Worm (Caenorhabditis elegans) whole organism, L4 larva: ENCODE measurements around the gene srt-41.
"Not testable (repeated sequence)": the region's sequence is repeated elsewhere in the genome, so short reads cannot be mapped to it uniquely, and the experiment has no call there.

Experiments
- F10B5.3 ChIP-seq: sonication (generic microtip); optimal IDR thresholded peaks from 2 replicates; lab custom pipeline; 2016; ENCODE audit warnings: mild to moderate bottlenecking, missing genetic modification characterization, missing compliant biosample characterization
- F49E8.2 ChIP-seq: sonication (generic microtip); optimal IDR thresholded peaks from 2 replicates; lab custom pipeline; 2016; ENCODE audit warnings: missing compliant biosample characterization, mild to moderate bottlenecking, missing genetic modification characterization, borderline replicate concordance
- T20F7.1 ChIP-seq: fragments of 200-800 bp; sonication (Bioruptor generic); optimal IDR thresholded peaks from 2 replicates; lab custom pipeline; 2018; ENCODE audit warnings: mild to moderate bottlenecking, missing genetic modification characterization, missing compliant biosample characterization
- Y48G9A.11 ChIP-seq: fragments of 200-800 bp; sonication (Bioruptor generic); IDR thresholded peaks from 2 replicates; pipeline ENCODE4 v1.3.6; 2022; ENCODE audit warnings: missing genetic modification reagents, missing genetic modification characterization, missing compliant biosample characterization
- Y75B8A.6 ChIP-seq: fragments of 200-800 bp; sonication (Bioruptor generic); IDR thresholded peaks from 2 replicates; pipeline ENCODE4 v1.3.6; 2022; ENCODE audit warnings: missing genetic modification reagents, missing genetic modification characterization, missing compliant biosample characterization
- ZK337.2 ChIP-seq: fragments of 200-800 bp; sonication (Bioruptor generic); IDR thresholded peaks from 2 replicates; pipeline ENCODE4 v1.3.6; 2022; ENCODE audit warnings: missing genetic modification reagents, missing genetic modification characterization, missing compliant biosample characterization
- ceh-62 ChIP-seq: sonication (generic microtip); optimal IDR thresholded peaks from 2 replicates; lab custom pipeline; 2017; ENCODE audit warnings: missing biosample characterization, missing genetic modification characterization
- cey-2 ChIP-seq: sonication (generic microtip); optimal IDR thresholded peaks from 3 replicates; lab custom pipeline; 2017; ENCODE audit warnings: missing genetic modification characterization, mild to moderate bottlenecking, missing compliant biosample characterization, antibody characterized with exemption, borderline replicate concordance; ENCODE audit not compliant: insufficient read depth
- ctbp-1 ChIP-seq: fragments of 200-800 bp; sonication (Bioruptor generic); IDR thresholded peaks from 2 replicates; pipeline ENCODE4 v1.3.6; 2022; ENCODE audit warnings: missing genetic modification reagents, missing genetic modification characterization, missing compliant biosample characterization
- daf-16 ChIP-seq, 3 experiments: sonication (generic microtip); optimal IDR thresholded peaks; 2 replicates each; lab custom pipeline; 2016 to 2017; ENCODE audit warnings: missing genetic modification characterization in 3 of 3, missing genetic modification reagents in 3 of 3, mild to moderate bottlenecking in 2 of 3, missing compliant biosample characterization in 2 of 3, missing biosample characterization in 1 of 3, moderate library complexity in 1 of 3
- dmd-9 ChIP-seq: fragments of 200-800 bp; sonication (Bioruptor generic); IDR thresholded peaks from 2 replicates; pipeline ENCODE4 v1.3.6; 2022; ENCODE audit warnings: missing genetic modification reagents, missing genetic modification characterization, missing compliant biosample characterization
- dpl-1 ChIP-seq: fragments of 150-350 bp; optimal IDR thresholded peaks from 2 replicates; lab custom pipeline; 2014; ENCODE audit warnings: missing biosample characterization, missing genetic modification reagents, missing genetic modification characterization
- duxl-1 ChIP-seq: sonication (generic microtip); optimal IDR thresholded peaks from 2 replicates; lab custom pipeline; 2016; ENCODE audit warnings: mild to moderate bottlenecking, missing genetic modification characterization, moderate library complexity, missing compliant biosample characterization; ENCODE audit not compliant: poor library complexity
- egl-43 ChIP-seq: fragments of 200-800 bp; sonication (Bioruptor generic); IDR thresholded peaks from 2 replicates; pipeline ENCODE4 v1.3.6; 2022; ENCODE audit warnings: missing genetic modification reagents, missing genetic modification characterization, missing compliant biosample characterization
- fos-1 ChIP-seq: fragments of 150-350 bp; optimal IDR thresholded peaks from 2 replicates; lab custom pipeline; 2014; ENCODE audit warnings: missing biosample characterization, missing genetic modification characterization
- hif-1 ChIP-seq, 2 experiments: sonication (generic microtip); optimal IDR thresholded peaks; 2 replicates each; lab custom pipeline; 2016 to 2017; ENCODE audit warnings: missing compliant biosample characterization in 2 of 2, missing genetic modification characterization in 2 of 2, missing genetic modification reagents in 2 of 2, missing genotype in 2 of 2, mild to moderate bottlenecking in 1 of 2
- hmg-1.1 ChIP-seq: fragments of 200-800 bp; sonication (Bioruptor generic); IDR thresholded peaks from 2 replicates; pipeline ENCODE4 v1.3.6; 2022; ENCODE audit warnings: missing genetic modification reagents, missing genetic modification characterization, missing compliant biosample characterization
- lim-7 ChIP-seq: fragments of 200-800 bp; sonication (Bioruptor generic); IDR thresholded peaks from 2 replicates; pipeline ENCODE4 v1.3.6; 2022; ENCODE audit warnings: missing genetic modification characterization, missing compliant biosample characterization
- lin-1 ChIP-seq: fragments of 200-800 bp; sonication (Bioruptor generic); IDR thresholded peaks from 2 replicates; pipeline ENCODE4 v1.3.6; 2022; ENCODE audit warnings: missing genetic modification reagents, missing genetic modification characterization, missing compliant biosample characterization
- lin-29 ChIP-seq: fragments of 200-800 bp; sonication (Bioruptor generic); IDR thresholded peaks from 2 replicates; pipeline ENCODE4 v1.3.6; 2022; ENCODE audit warnings: missing genetic modification reagents, missing genetic modification characterization, missing compliant biosample characterization
- lin-38 ChIP-seq: fragments of 200-800 bp; sonication (Bioruptor generic); IDR thresholded peaks from 2 replicates; pipeline ENCODE4 v1.3.6; 2022; ENCODE audit warnings: missing genetic modification reagents, missing genetic modification characterization, missing compliant biosample characterization
- lsy-2 ChIP-seq, 2 experiments: fragments of 150-350 bp in 1 of 2; sonication (generic microtip) in 1 of 2; optimal IDR thresholded peaks; 2 replicates each; lab custom pipeline; 2014 to 2017; ENCODE audit warnings: missing biosample characterization in 2 of 2, missing genetic modification characterization in 2 of 2
- mep-1 ChIP-seq: fragments of 150-350 bp; sonication (generic microtip); optimal IDR thresholded peaks from 3 replicates; lab custom pipeline; 2014; ENCODE audit warnings: missing biosample characterization, missing genetic modification characterization
- mes-2 ChIP-seq: sonication (generic microtip); optimal IDR thresholded peaks from 2 replicates; lab custom pipeline; 2016; ENCODE audit warnings: missing genotype, mild to moderate bottlenecking, missing genetic modification characterization, missing compliant biosample characterization; ENCODE audit not compliant: poor library complexity, severe bottlenecking
- nhr-11 ChIP-seq: fragments of 150-350 bp; optimal IDR thresholded peaks from 2 replicates; lab custom pipeline; 2014; ENCODE audit warnings: missing biosample characterization, missing genetic modification characterization
- nhr-28 ChIP-seq: fragments of 150-350 bp; optimal IDR thresholded peaks from 2 replicates; lab custom pipeline; 2014; ENCODE audit warnings: missing biosample characterization, missing genetic modification characterization
- nhr-48 ChIP-seq: sonication (generic microtip); optimal IDR thresholded peaks from 2 replicates; lab custom pipeline; 2016; ENCODE audit warnings: mild to moderate bottlenecking, missing genetic modification characterization, missing compliant biosample characterization
- nhr-77 ChIP-seq: fragments of 150-350 bp; optimal IDR thresholded peaks from 2 replicates; lab custom pipeline; 2014; ENCODE audit warnings: missing biosample characterization, missing genetic modification characterization
- pqm-1 ChIP-seq: sonication (generic microtip); optimal IDR thresholded peaks from 2 replicates; lab custom pipeline; 2017; ENCODE audit warnings: missing biosample characterization, missing genetic modification characterization
- sdz-12 ChIP-seq: fragments of 200-800 bp; sonication (Bioruptor generic); optimal IDR thresholded peaks from 2 replicates; lab custom pipeline; 2018; ENCODE audit warnings: mild to moderate bottlenecking, missing genetic modification characterization, missing compliant biosample characterization
- set-16 ChIP-seq: fragments of 200-800 bp; sonication (Bioruptor generic); IDR thresholded peaks from 2 replicates; pipeline ENCODE4 v1.3.6; 2022; ENCODE audit warnings: missing genetic modification reagents, missing genetic modification characterization, missing compliant biosample characterization
- skn-1 ChIP-seq: fragments of 150-350 bp; optimal IDR thresholded peaks from 2 replicates; lab custom pipeline; 2014; ENCODE audit warnings: missing biosample characterization, missing genetic modification characterization
- unc-39 ChIP-seq: sonication (generic microtip); optimal IDR thresholded peaks from 2 replicates; lab custom pipeline; 2017; ENCODE audit warnings: missing biosample characterization, missing genetic modification characterization
- unc-62 ChIP-seq, 3 experiments: fragments of 150-350 bp in 1 of 3; sonication (generic microtip); optimal IDR thresholded peaks in 2 of 3; peaks in 1 of 3; 1 replicate in 1 of 3; 2 replicates in 2 of 3; lab custom pipeline; 2014 to 2017; ENCODE audit warnings: missing biosample characterization in 3 of 3, missing genetic modification characterization in 3 of 3, missing genetic modification reagents in 3 of 3, missing genotype in 1 of 3
- zip-2 ChIP-seq: fragments of 150-350 bp; optimal IDR thresholded peaks from 2 replicates; lab custom pipeline; 2014; ENCODE audit warnings: missing biosample characterization, missing genetic modification characterization

The srt-41 gene

DNA sequence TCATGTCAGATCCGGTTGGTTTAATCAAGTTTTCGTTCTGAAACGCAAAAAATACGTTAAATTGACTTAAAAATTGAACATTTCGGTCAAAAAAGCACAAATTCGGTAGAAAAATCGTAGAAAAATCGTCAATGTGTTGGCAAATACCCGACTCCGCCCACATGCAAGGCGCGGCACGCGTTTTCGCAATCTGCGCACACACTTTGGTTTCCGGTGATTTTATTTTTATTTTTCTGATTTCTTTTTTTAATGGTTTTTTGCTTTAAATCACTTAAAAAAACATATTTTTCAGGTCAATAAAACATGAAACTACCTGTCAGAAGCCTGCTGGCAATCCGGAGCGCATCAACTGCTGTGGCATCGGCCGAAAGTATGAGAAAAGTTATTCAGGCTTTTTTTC lies 18.3 kb upstream of the srt-41 start, which contains the start of the genes gly-7 and mrpl-39:
TSS of gene gly-7 (minus strand) at position 37 of the 400 bp plus-strand sequence.
TSS of gene mrpl-39 (plus strand) at position 293 of the 400 bp plus-strand sequence.
- TF ChIP-seq Y75B8A.6 (GFP tag; lab: Robert Waterston, UW) (no peak), Y48G9A.11 (GFP tag; lab: Robert Waterston, UW) (no peak), lin-29 (GFP tag; lab: Robert Waterston, UW) (no peak), lsy-2 (tag; optimal IDR thresholded peaks at IDR 0.05; lab: Kevin White, UChicago) (peak in 1 of 2 experiments; percentile 50), egl-43 (no peak), dpl-1 (peak; percentile 45), cey-2 (tag; lab: Kevin White, UChicago) (no peak), lim-7 (GFP tag; lab: Robert Waterston, UW) (no peak), lin-38 (peak; percentile 38; the same call in 1 of the 2 replicates), zip-2 (tag; lab: Kevin White, UChicago) (no peak), daf-16 (GFP tag; optimal IDR thresholded peaks at IDR 0.05; lab: Kevin White, UChicago) (no peak), daf-16 (tag; optimal IDR thresholded peaks at IDR 0.05; lab: Kevin White, UChicago) (peak; percentile 26), nhr-28 (tag; lab: Kevin White, UChicago) (no peak), nhr-48 (tag; lab: Kevin White, UChicago) (no peak), hif-1 (tag; optimal IDR thresholded peaks at IDR 0.05; lab: Kevin White, UChicago) (peak in 1 of 2 experiments; percentile 9), ceh-62 (tag; lab: Kevin White, UChicago) (no peak), mes-2 (tag; lab: Kevin White, UChicago) (peak; percentile 76), mep-1 (tag; lab: Kevin White, UChicago) (peak; percentile 11), lin-1 (GFP tag; lab: Robert Waterston, UW) (peak; percentile 97), nhr-11 (tag; lab: Kevin White, UChicago) (no peak)
- TF ChIP-seq, all 104 proteins: peak for 8

DNA sequence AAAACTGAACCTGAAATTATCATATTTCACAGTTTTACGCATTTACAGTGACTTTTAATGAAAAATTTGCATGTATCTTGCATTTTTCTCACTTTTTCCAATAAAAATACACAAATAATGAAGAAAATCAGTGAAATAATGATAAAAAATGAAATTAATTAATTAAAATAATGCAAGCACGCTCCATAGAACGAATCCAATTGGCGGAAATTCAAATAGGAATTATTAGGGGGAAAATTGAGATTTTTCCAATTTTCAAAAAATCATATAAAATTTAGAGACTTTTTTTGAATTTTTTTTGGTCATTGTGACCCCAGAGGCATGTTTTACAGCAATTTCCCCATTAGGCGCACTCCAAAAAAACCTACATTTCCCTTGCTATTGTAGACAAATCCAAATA lies 17.8 kb upstream of the srt-41 start:
- TF ChIP-seq skn-1 (tag; lab: Kevin White, UChicago) (no peak), lin-38 (peak; percentile 49; the same call in 1 of the 2 replicates)

DNA sequence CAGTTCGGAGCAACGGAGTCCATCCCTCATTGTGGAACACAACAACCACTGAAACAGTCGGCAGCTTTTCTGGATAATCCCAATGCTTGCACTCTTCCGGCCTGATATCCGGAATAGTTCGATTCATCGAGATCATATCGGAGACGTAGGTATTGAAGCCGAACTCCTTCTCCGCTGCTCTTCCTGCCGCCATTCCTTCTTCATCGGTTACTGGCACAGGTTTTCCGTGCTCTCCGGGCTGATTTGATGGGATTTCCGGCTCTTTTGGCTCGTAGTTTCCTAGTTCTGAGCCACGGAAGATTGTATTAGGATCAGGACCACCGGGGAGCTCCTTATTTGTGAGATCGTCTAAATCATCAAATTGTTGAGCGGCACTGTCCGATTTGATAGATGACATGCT lies 17.1 kb upstream of the srt-41 start:
- peak in 1 of 2 experiments; percentile 71 for TF ChIP-seq unc-62 (GFP tag; optimal IDR thresholded peaks at IDR 0.05 in 1 of 2; lab: Kevin White, UChicago)
- no peak for TF ChIP-seq unc-62 (tag; optimal IDR thresholded peaks at IDR 0.05; lab: Kevin White, UChicago)
- TF ChIP-seq set-16, result 0 out of 2 replicates have a peak, but pooled peaks have one; percentile 13
- TF ChIP-seq ctbp-1 (GFP tag; lab: Robert Waterston, UW), result no peak

- not testable (repeated sequence) for TF ChIP-seq ZK337.2 (GFP tag; lab: Robert Waterston, UW); dmd-9; sdz-12
Observed at ce11 chrV:1814784-1815183, 11.8 kb upstream of the srt-41 start, which contains the start of gene Y46H3A.5. Gene Y46H3A.5 (minus strand): TSS chrV:1814884.

ce11 chrV:1811035-1811434 lies 8.1 kb upstream of the srt-41 start, which contains the start of gene Y46H3A.4:
Gene Y46H3A.4 (minus strand): TSS chrV:1811135.
- TF ChIP-seq unc-39 (tag; lab: Kevin White, UChicago) (no peak), fos-1 (tag; lab: Kevin White, UChicago) (no peak), F49E8.2 (tag; lab: Kevin White, UChicago) (no peak), pqm-1 (tag; lab: Kevin White, UChicago) (no peak), F10B5.3 (no peak), hmg-1.1 (no peak), dpl-1 (no peak), T20F7.1 (no peak), nhr-77 (no peak), Y75B8A.6 (GFP tag; lab: Robert Waterston, UW) (no peak), duxl-1 (tag; lab: Kevin White, UChicago) (no peak)
